Worm (Caenorhabditis elegans) whole organism, L2 larva: ENCODE results near the gene dhs-29.
"Not testable (repeated sequence)": the region's sequence is repeated elsewhere in the genome, so short reads cannot be mapped to it uniquely, and the experiment has no call there.

Experiments
- C34F6.9 ChIP-seq: fragments of 150-350 bp; optimal IDR thresholded peaks from 2 replicates; lab custom pipeline; 2014; ENCODE audit warnings: missing biosample characterization, missing genetic modification characterization
- R02D3.7 ChIP-seq: fragments of 150-350 bp; optimal IDR thresholded peaks from 2 replicates; lab custom pipeline; 2014; ENCODE audit warnings: missing biosample characterization, missing genetic modification characterization
- aly-2 ChIP-seq: fragments of 150-350 bp; optimal IDR thresholded peaks from 2 replicates; lab custom pipeline; 2014; ENCODE audit warnings: missing biosample characterization, missing genetic modification characterization
- ama-1 ChIP-seq: fragments of 150-350 bp; optimal IDR thresholded peaks from 2 replicates; lab custom pipeline; 2018; ENCODE audit warnings: inconsistent platforms
- ceh-82 ChIP-seq: fragments of 150-350 bp; optimal IDR thresholded peaks from 2 replicates; lab custom pipeline; 2014; ENCODE audit warnings: missing biosample characterization, missing genetic modification characterization
- elt-1 ChIP-seq: fragments of 150-350 bp; optimal IDR thresholded peaks from 2 replicates; lab custom pipeline; 2014; ENCODE audit warnings: missing biosample characterization, missing genetic modification characterization
- lin-13 ChIP-seq: fragments of 150-350 bp; optimal IDR thresholded peaks from 2 replicates; lab custom pipeline; 2014; ENCODE audit warnings: missing biosample characterization, missing genetic modification reagents, missing genetic modification characterization
- lin-39 ChIP-seq: fragments of 150-350 bp; optimal IDR thresholded peaks from 2 replicates; lab custom pipeline; 2014; ENCODE audit warnings: missing biosample characterization, missing genetic modification reagents, missing genetic modification characterization
- nhr-11 ChIP-seq: fragments of 150-350 bp; optimal IDR thresholded peaks from 2 replicates; lab custom pipeline; 2014; ENCODE audit warnings: missing biosample characterization, missing genetic modification characterization
- nhr-12 ChIP-seq: fragments of 150-350 bp; optimal IDR thresholded peaks from 2 replicates; lab custom pipeline; 2014; ENCODE audit warnings: missing biosample characterization, missing genetic modification characterization
- nhr-77 ChIP-seq: fragments of 150-350 bp; optimal IDR thresholded peaks from 2 replicates; lab custom pipeline; 2014; ENCODE audit warnings: missing biosample characterization, missing genetic modification characterization
- unc-39 ChIP-seq: fragments of 150-350 bp; optimal IDR thresholded peaks from 2 replicates; lab custom pipeline; 2014; ENCODE audit warnings: missing biosample characterization, missing genetic modification characterization
- zag-1 ChIP-seq: fragments of 150-350 bp; optimal IDR thresholded peaks from 2 replicates; lab custom pipeline; 2014; ENCODE audit warnings: missing biosample characterization, missing genetic modification characterization

ce11 chrX:7664819-7665218, at the start of gene dhs-29:
- TF ChIP-seq ceh-82 (tag; lab: Kevin White, UChicago); aly-2 (tag; lab: Kevin White, UChicago); zag-1; C34F6.9 (tag; lab: Kevin White, UChicago); lin-39; ama-1; nhr-77; elt-1 (tag; lab: Kevin White, UChicago); lin-13 (GFP tag; lab: Kevin White, UChicago); R02D3.7 (tag; lab: Kevin White, UChicago); nhr-11 (tag; lab: Kevin White, UChicago); nhr-12 (tag; lab: Kevin White, UChicago); unc-39: not testable (repeated sequence)
